Worm (Caenorhabditis elegans) whole organism, L2 larva: ENCODE measurements around the gene lact-4.
A peak's percentile ranks its signal among the peaks of the same experiment; 100 is the strongest.

Experiments
- C34F6.9 ChIP-seq: fragments of 150-350 bp; optimal IDR thresholded peaks from 2 replicates; lab custom pipeline; 2014; ENCODE audit warnings: missing biosample characterization, missing genetic modification characterization
- R02D3.7 ChIP-seq: fragments of 150-350 bp; optimal IDR thresholded peaks from 2 replicates; lab custom pipeline; 2014; ENCODE audit warnings: missing biosample characterization, missing genetic modification characterization
- Y55F3AM.14 ChIP-seq: fragments of 200-800 bp; sonication (Bioruptor generic); optimal IDR thresholded peaks from 2 replicates; lab custom pipeline; 2018; ENCODE audit warnings: mild to moderate bottlenecking, missing genetic modification characterization, missing compliant biosample characterization
- alr-1 ChIP-seq: fragments of 150-350 bp; optimal IDR thresholded peaks from 2 replicates; lab custom pipeline; 2014; ENCODE audit warnings: missing biosample characterization, missing genetic modification characterization
- ama-1 ChIP-seq: fragments of 150-350 bp; optimal IDR thresholded peaks from 2 replicates; lab custom pipeline; 2018; ENCODE audit warnings: inconsistent platforms
- blmp-1 ChIP-seq: sonication (generic microtip); optimal IDR thresholded peaks from 2 replicates; lab custom pipeline; 2017; ENCODE audit warnings: missing genetic modification characterization, mild to moderate bottlenecking, missing compliant biosample characterization, antibody characterized with exemption, moderate library complexity; ENCODE audit not compliant: insufficient read depth
- ceh-16 ChIP-seq: fragments of 150-350 bp; optimal IDR thresholded peaks from 2 replicates; lab custom pipeline; 2014; ENCODE audit warnings: missing biosample characterization, missing genetic modification characterization
- ceh-82 ChIP-seq: fragments of 150-350 bp; optimal IDR thresholded peaks from 2 replicates; lab custom pipeline; 2014; ENCODE audit warnings: missing biosample characterization, missing genetic modification characterization
- crh-2 ChIP-seq: sonication (generic microtip); optimal IDR thresholded peaks from 2 replicates; lab custom pipeline; 2017; ENCODE audit warnings: missing biosample characterization, missing genetic modification characterization
- dmd-4 ChIP-seq: sonication (generic microtip); optimal IDR thresholded peaks from 2 replicates; lab custom pipeline; 2017; ENCODE audit warnings: missing biosample characterization, missing genetic modification characterization
- egl-27 ChIP-seq: sonication (generic microtip); optimal IDR thresholded peaks from 3 replicates; lab custom pipeline; 2017; ENCODE audit warnings: missing biosample characterization, missing genetic modification reagents, missing genetic modification characterization
- elt-3 ChIP-seq: sonication (generic microtip); optimal IDR thresholded peaks from 2 replicates; lab custom pipeline; 2017; ENCODE audit warnings: missing biosample characterization, missing genetic modification characterization
- fos-1 ChIP-seq: fragments of 150-350 bp; optimal IDR thresholded peaks from 2 replicates; lab custom pipeline; 2014; ENCODE audit warnings: missing biosample characterization, missing genetic modification characterization
- gmeb-1 ChIP-seq: fragments of 150-350 bp; optimal IDR thresholded peaks from 2 replicates; lab custom pipeline; 2014; ENCODE audit warnings: missing biosample characterization, missing genetic modification characterization
- lin-11 ChIP-seq: fragments of 150-350 bp; sonication (generic microtip); optimal IDR thresholded peaks from 2 replicates; lab custom pipeline; 2014; ENCODE audit warnings: missing biosample characterization, missing genetic modification characterization, inconsistent platforms, mixed read lengths
- lin-13 ChIP-seq: fragments of 150-350 bp; optimal IDR thresholded peaks from 2 replicates; lab custom pipeline; 2014; ENCODE audit warnings: missing biosample characterization, missing genetic modification reagents, missing genetic modification characterization
- lin-39 ChIP-seq: fragments of 150-350 bp; optimal IDR thresholded peaks from 2 replicates; lab custom pipeline; 2014; ENCODE audit warnings: missing biosample characterization, missing genetic modification reagents, missing genetic modification characterization
- lsy-2 ChIP-seq, 2 experiments: fragments of 150-350 bp in 1 of 2; sonication (generic microtip) in 1 of 2; optimal IDR thresholded peaks; 2 replicates each; lab custom pipeline; 2014 to 2017; ENCODE audit warnings: missing biosample characterization in 2 of 2, missing genetic modification characterization in 2 of 2
- mab-5 ChIP-seq: fragments of 150-350 bp; optimal IDR thresholded peaks from 2 replicates; lab custom pipeline; 2014; ENCODE audit warnings: missing biosample characterization, missing genetic modification characterization
- mbf-1 ChIP-seq: sonication (generic microtip); optimal IDR thresholded peaks from 2 replicates; lab custom pipeline; 2017; ENCODE audit warnings: missing biosample characterization, missing genetic modification characterization
- mdl-1 ChIP-seq, 2 experiments: fragments of 150-350 bp in 1 of 2; sonication (generic microtip) in 1 of 2; optimal IDR thresholded peaks; 2 replicates each; lab custom pipeline; 2017; ENCODE audit warnings: missing biosample characterization in 2 of 2, missing genetic modification characterization in 2 of 2
- nhr-129 ChIP-seq: fragments of 150-350 bp; optimal IDR thresholded peaks from 2 replicates; lab custom pipeline; 2014; ENCODE audit warnings: missing biosample characterization, missing genetic modification characterization
- nhr-21 ChIP-seq: fragments of 150-350 bp; optimal IDR thresholded peaks from 2 replicates; lab custom pipeline; 2014; ENCODE audit warnings: missing biosample characterization, missing genetic modification characterization
- nhr-23 ChIP-seq: fragments of 150-350 bp; optimal IDR thresholded peaks from 2 replicates; lab custom pipeline; 2014; ENCODE audit warnings: missing biosample characterization, missing genetic modification reagents, missing genetic modification characterization
- nhr-25 ChIP-seq: fragments of 150-350 bp; sonication (generic microtip); optimal IDR thresholded peaks from 3 replicates; lab custom pipeline; 2014; ENCODE audit warnings: missing biosample characterization, missing genetic modification characterization
- nhr-77 ChIP-seq: fragments of 150-350 bp; optimal IDR thresholded peaks from 2 replicates; lab custom pipeline; 2014; ENCODE audit warnings: missing biosample characterization, missing genetic modification characterization
- skn-1 ChIP-seq: sonication (generic microtip); optimal IDR thresholded peaks from 2 replicates; lab custom pipeline; 2017; ENCODE audit warnings: missing biosample characterization, missing genetic modification characterization
- sma-3 ChIP-seq: sonication (generic microtip); optimal IDR thresholded peaks from 2 replicates; lab custom pipeline; 2016; ENCODE audit warnings: missing genetic modification reagents, missing genetic modification characterization, missing compliant biosample characterization
- sma-9 ChIP-seq, 2 experiments: fragments of 150-350 bp in 1 of 2; sonication (generic microtip) in 1 of 2; optimal IDR thresholded peaks; 2 replicates each; lab custom pipeline; 2014 to 2016; ENCODE audit warnings: missing genetic modification characterization in 2 of 2, mild to moderate bottlenecking in 1 of 2, missing biosample characterization in 1 of 2, missing compliant biosample characterization in 1 of 2, missing genetic modification reagents in 1 of 2, moderate library complexity in 1 of 2
- snpc-4 ChIP-seq: fragments of 150-350 bp; optimal IDR thresholded peaks from 2 replicates; lab custom pipeline; 2014; ENCODE audit warnings: missing biosample characterization, missing genetic modification characterization
- unc-39 ChIP-seq: fragments of 150-350 bp; optimal IDR thresholded peaks from 2 replicates; lab custom pipeline; 2014; ENCODE audit warnings: missing biosample characterization, missing genetic modification characterization
- unc-55 ChIP-seq: fragments of 150-350 bp; sonication (generic microtip); optimal IDR thresholded peaks from 3 replicates; lab custom pipeline; 2014; ENCODE audit warnings: missing biosample characterization, missing genetic modification reagents, missing genetic modification characterization
- ztf-1 ChIP-seq: fragments of 200-800 bp; sonication (Bioruptor generic); conservative IDR thresholded peaks from 2 replicates; pipeline ENCODE4 v1.3.6; 2022; ENCODE audit warnings: missing genetic modification characterization, missing compliant biosample characterization
- ztf-11 ChIP-seq: sonication (generic microtip); optimal IDR thresholded peaks from 2 replicates; lab custom pipeline; 2017; ENCODE audit warnings: missing biosample characterization, missing genetic modification characterization
- ztf-4 ChIP-seq: fragments of 150-350 bp; optimal IDR thresholded peaks from 2 replicates; lab custom pipeline; 2014; ENCODE audit warnings: missing biosample characterization, missing genetic modification characterization

The lact-4 gene

DNA sequence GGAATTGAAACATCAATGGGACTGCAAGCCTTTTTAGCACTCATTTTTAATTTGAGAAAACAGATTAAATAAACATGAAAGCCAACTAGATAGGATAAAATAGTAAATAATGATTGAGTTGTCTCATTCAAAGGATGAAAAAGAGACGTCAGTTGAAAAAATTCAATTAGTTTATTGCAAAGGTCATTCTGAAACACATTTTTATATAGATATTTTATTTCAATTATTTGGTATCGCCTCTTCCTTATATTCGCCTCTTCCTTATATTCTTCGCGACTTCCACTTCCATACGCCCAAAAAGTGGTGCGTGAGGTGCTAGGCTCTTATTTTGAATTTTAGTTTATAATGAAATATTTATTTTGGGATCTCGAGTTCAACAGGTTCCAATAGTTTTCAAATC is 45.3 kb downstream of the lact-4 start, which contains the start of gene acp-4:
Gene acp-4, minus strand, starts transcription at position 101 of the 400 bp plus-strand sequence.
- TF ChIP-seq unc-39 (tag; lab: Kevin White, UChicago) = no peak
- TF ChIP-seq lin-13 (GFP tag; lab: Kevin White, UChicago) = no peak
- no peak for TF ChIP-seq lin-11 (tag; lab: Kevin White, UChicago)
- TF ChIP-seq fos-1 (tag; lab: Kevin White, UChicago) = no peak
- no peak for TF ChIP-seq C34F6.9 (tag; lab: Kevin White, UChicago)
- TF ChIP-seq ceh-82 (tag; lab: Kevin White, UChicago) = no peak
- TF ChIP-seq Y55F3AM.14 (GFP tag; lab: Kevin White, UChicago) = no peak
- TF ChIP-seq nhr-21 (tag; lab: Kevin White, UChicago) = no peak
- no peak for TF ChIP-seq nhr-77
- no peak for TF ChIP-seq alr-1 (tag; lab: Kevin White, UChicago)
- no peak for TF ChIP-seq lin-39 (tag; lab: Kevin White, UChicago)
- no peak for TF ChIP-seq snpc-4 (tag; lab: Kevin White, UChicago)
- TF ChIP-seq mdl-1 (tag; optimal IDR thresholded peaks at IDR 0.05; lab: Kevin White, UChicago) = no peak
- TF ChIP-seq elt-3 (tag; lab: Kevin White, UChicago) = no peak
- TF ChIP-seq unc-55 = no peak
- TF ChIP-seq gmeb-1 (tag; lab: Kevin White, UChicago) = no peak
- no peak for TF ChIP-seq nhr-23 (tag; lab: Kevin White, UChicago)
- no peak for TF ChIP-seq ztf-11 (tag; lab: Kevin White, UChicago)

DNA sequence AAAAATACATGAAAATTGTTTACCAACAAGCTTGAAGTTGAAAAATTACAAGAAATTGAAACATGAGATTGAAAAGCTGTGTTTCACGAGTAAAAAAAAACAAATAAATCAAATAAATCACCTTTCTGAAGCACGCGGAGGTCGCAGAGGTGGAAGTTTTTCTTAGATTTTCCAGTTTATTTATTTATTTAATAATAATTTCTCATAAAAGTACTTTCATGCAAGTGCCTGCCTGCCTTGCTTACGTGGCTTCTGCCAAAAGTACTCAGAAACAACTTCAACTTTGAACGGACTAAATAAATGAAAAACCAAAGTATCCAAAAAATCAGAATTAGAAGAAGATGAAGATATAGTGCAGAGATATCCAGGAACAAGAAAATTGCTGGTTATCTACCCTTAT is 48.3 kb downstream of the lact-4 start, which contains the start of gene acp-2:
Gene acp-2, minus strand, starts transcription at position 101 of the 400 bp plus-strand sequence.
- TF ChIP-seq egl-27 (tag; lab: Kevin White, UChicago) = no peak
- TF ChIP-seq lin-13 (GFP tag; lab: Kevin White, UChicago) = no peak
- TF ChIP-seq sma-9 (GFP tag; optimal IDR thresholded peaks at IDR 0.05; lab: Kevin White, UChicago) = no peak
- no peak for TF ChIP-seq sma-9 (tag; optimal IDR thresholded peaks at IDR 0.05; lab: Kevin White, UChicago)
- no peak for TF ChIP-seq skn-1
- no peak for TF ChIP-seq R02D3.7 (tag; lab: Kevin White, UChicago)
- TF ChIP-seq ama-1 (lab: Kevin White, UChicago) = no peak
- no peak for TF ChIP-seq dmd-4 (tag; lab: Kevin White, UChicago)
- TF ChIP-seq mbf-1 = no peak
- no peak for TF ChIP-seq alr-1 (tag; lab: Kevin White, UChicago)
- TF ChIP-seq ztf-1 = no peak

DNA sequence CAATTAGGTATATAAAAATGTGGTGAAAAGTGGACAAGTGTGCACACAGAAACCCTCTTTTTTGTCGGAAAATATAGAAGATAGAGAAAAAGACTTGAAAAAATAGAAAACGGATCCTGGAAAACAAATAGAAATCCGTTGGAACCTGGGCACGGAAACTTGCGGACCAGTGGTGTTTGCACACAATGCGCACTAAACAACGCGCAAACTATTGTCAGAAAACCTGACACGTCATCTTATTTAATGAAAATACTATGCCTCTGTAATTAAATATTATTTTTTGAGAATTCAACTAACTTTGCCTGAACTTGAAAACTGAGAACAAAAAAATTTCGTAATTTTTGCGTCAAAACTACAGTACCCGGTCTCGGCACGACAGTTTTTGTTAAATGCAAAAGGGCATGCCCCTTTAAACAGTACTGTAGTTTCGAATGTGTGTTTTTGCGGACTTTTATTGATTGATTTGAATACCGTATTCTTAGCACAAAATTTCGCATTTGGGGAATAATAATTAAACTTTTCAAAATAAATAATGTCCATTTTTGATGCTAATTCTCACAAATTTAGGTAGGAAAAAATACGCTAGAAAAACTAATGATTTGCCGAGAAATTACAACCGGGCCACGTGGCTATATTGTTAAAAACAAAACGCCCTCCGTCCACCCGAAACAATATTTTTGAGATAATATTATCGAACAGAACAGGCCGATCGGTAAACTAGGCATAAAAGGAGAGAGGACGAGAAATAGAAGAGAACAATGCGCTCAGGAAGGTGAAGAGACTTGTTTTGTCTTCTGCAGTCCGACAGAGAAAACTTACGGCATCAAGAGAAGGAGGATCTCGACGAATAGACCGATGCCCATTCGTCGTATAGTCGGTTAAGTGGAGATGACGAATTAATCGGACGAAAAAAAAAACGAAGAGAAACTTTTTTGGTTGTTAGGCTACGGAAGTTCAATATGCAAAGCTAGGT is 51.0 kb downstream of the lact-4 start:
- TF ChIP-seq ceh-82 (tag; lab: Kevin White, UChicago) (no peak), nhr-129 (tag; lab: Kevin White, UChicago) (peak; percentile 37), unc-55 (peak; percentile 45), lsy-2 (tag; optimal IDR thresholded peaks at IDR 0.05; lab: Kevin White, UChicago) (peak in 1 of 2 experiments; percentile 60), unc-39 (tag; lab: Kevin White, UChicago) (no peak), ztf-4 (no peak), egl-27 (tag; lab: Kevin White, UChicago) (no peak), lin-11 (tag; lab: Kevin White, UChicago) (no peak), skn-1 (no peak), sma-3 (GFP tag; lab: Kevin White, UChicago) (peak; percentile 1), lin-39 (tag; lab: Kevin White, UChicago) (no peak), mab-5 (no peak), crh-2 (tag; lab: Kevin White, UChicago) (peak; percentile 39), ceh-16 (tag; lab: Kevin White, UChicago) (no peak), blmp-1 (tag; lab: Kevin White, UChicago) (no peak), gmeb-1 (tag; lab: Kevin White, UChicago) (no peak), C34F6.9 (tag; lab: Kevin White, UChicago) (peak; percentile 26)

DNA sequence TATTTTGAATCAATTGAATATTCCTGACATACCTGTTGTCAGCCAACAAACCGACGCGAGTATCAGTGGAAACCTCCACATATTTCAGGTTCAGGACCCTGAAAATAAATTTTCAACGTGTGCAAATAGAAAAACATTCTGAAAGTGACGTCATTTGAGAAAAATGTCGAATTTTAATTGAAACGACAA is 51.6 kb downstream of the lact-4 start, which contains the start of gene F14E5.2:
Gene F14E5.2, minus strand, starts transcription at position 101 of the 189 bp plus-strand sequence.
- TF ChIP-seq nhr-25 (tag; lab: Kevin White, UChicago) = no peak
- no peak for TF ChIP-seq mbf-1
- no peak for TF ChIP-seq ztf-4
- TF ChIP-seq blmp-1 (tag; lab: Kevin White, UChicago) = no peak
- no peak for TF ChIP-seq R02D3.7 (tag; lab: Kevin White, UChicago)
- TF ChIP-seq, all 48 proteins: peak for 0
